Fruit fly (Drosophila melanogaster) whole organism, prepupa: ENCODE data around the gene Scm.

Source experiments
- CG10631 ChIP-seq: fragments of 200-800 bp; sonication (Bioruptor generic); optimal IDR thresholded peaks from 2 replicates; lab custom pipeline; 2016; ENCODE audit warnings: missing biosample characterization, missing genetic modification characterization
- CG10669 ChIP-seq: fragments of 200-800 bp; sonication (Bioruptor generic); optimal IDR thresholded peaks from 3 replicates; lab custom pipeline; 2018; ENCODE audit warnings: missing biosample characterization, mild to moderate bottlenecking, missing genetic modification characterization, moderate library complexity
- CG11294 ChIP-seq: fragments of 200-800 bp; sonication (Bioruptor generic); IDR thresholded peaks from 2 replicates; pipeline ENCODE4 v1.3.6; 2022; ENCODE audit warnings: missing biosample characterization, missing genetic modification characterization
- CG11902 ChIP-seq: fragments of 200-800 bp; sonication (Bioruptor generic); optimal IDR thresholded peaks from 3 replicates; lab custom pipeline; 2016; ENCODE audit warnings: missing biosample characterization, missing genetic modification characterization
- CG1621 ChIP-seq: fragments of 200-800 bp; sonication (Bioruptor generic); optimal IDR thresholded peaks from 3 replicates; lab custom pipeline; 2018; ENCODE audit warnings: missing biosample characterization, mild to moderate bottlenecking, missing genetic modification characterization
- CG16779 ChIP-seq: fragments of 200-800 bp; sonication (Bioruptor generic); optimal IDR thresholded peaks from 3 replicates; lab custom pipeline; 2017; ENCODE audit warnings: missing biosample characterization, mild to moderate bottlenecking, missing genetic modification characterization
- CG3032 ChIP-seq: fragments of 200-800 bp; optimal IDR thresholded peaks from 2 replicates; lab custom pipeline; 2019; ENCODE audit warnings: missing biosample characterization, mild to moderate bottlenecking, missing genetic modification characterization, moderate library complexity
- CG31627 ChIP-seq: fragments of 200-800 bp; sonication (Bioruptor generic); optimal IDR thresholded peaks from 3 replicates; lab custom pipeline; 2016; ENCODE audit warnings: missing biosample characterization, missing genetic modification characterization
- CG32006 ChIP-seq: fragments of 200-800 bp; sonication (Bioruptor generic); optimal IDR thresholded peaks from 3 replicates; lab custom pipeline; 2017; ENCODE audit warnings: missing biosample characterization, mild to moderate bottlenecking, missing genetic modification characterization
- CG34406 ChIP-seq: fragments of 200-800 bp; sonication (Bioruptor generic); optimal IDR thresholded peaks from 3 replicates; lab custom pipeline; 2016; ENCODE audit warnings: missing biosample characterization, missing genetic modification characterization
- CG3919 ChIP-seq: fragments of 200-800 bp; sonication (Bioruptor generic); optimal IDR thresholded peaks from 3 replicates; lab custom pipeline; 2016; ENCODE audit warnings: missing biosample characterization, missing genetic modification characterization
- CG6163 ChIP-seq: fragments of 200-800 bp; sonication (Bioruptor generic); IDR thresholded peaks from 3 replicates; pipeline ENCODE4 v1.3.6; 2022; ENCODE audit warnings: missing biosample characterization, missing genetic modification characterization
- CG6792 ChIP-seq: fragments of 200-800 bp; sonication (Bioruptor generic); optimal IDR thresholded peaks from 3 replicates; lab custom pipeline; 2016; ENCODE audit warnings: missing biosample characterization, missing genetic modification characterization
- CG6808 ChIP-seq: fragments of 200-800 bp; sonication (Bioruptor generic); optimal IDR thresholded peaks from 3 replicates; lab custom pipeline; 2017; ENCODE audit warnings: missing biosample characterization, missing genetic modification characterization, mild to moderate bottlenecking, moderate library complexity, missing genetic modification reagents
- CG7368 ChIP-seq: fragments of 200-800 bp; sonication (Bioruptor generic); optimal IDR thresholded peaks from 3 replicates; lab custom pipeline; 2016; ENCODE audit warnings: missing biosample characterization, missing genetic modification characterization
- CG8119 ChIP-seq: fragments of 200-800 bp; sonication (Bioruptor generic); IDR thresholded peaks from 3 replicates; pipeline ENCODE4 v1.3.6; 2022; ENCODE audit warnings: missing biosample characterization, missing genetic modification characterization
- CG8319 ChIP-seq: fragments of 200-800 bp; sonication (Bioruptor generic); optimal IDR thresholded peaks from 3 replicates; lab custom pipeline; 2016; ENCODE audit warnings: missing biosample characterization, missing genetic modification characterization
- CG8632 ChIP-seq: fragments of 200-800 bp; sonication (Bioruptor generic); optimal IDR thresholded peaks from 3 replicates; lab custom pipeline; 2016; ENCODE audit warnings: missing biosample characterization, missing genetic modification characterization
- CG9139 ChIP-seq: fragments of 200-800 bp; sonication (Bioruptor generic); optimal IDR thresholded peaks from 3 replicates; lab custom pipeline; 2017; ENCODE audit warnings: missing biosample characterization, mild to moderate bottlenecking, missing genetic modification characterization
- Eip78C ChIP-seq: fragments of 200-800 bp; sonication (Bioruptor generic); peaks from one replicate; lab custom pipeline; 2016; ENCODE audit warnings: missing biosample characterization, missing genetic modification characterization
- Ets21C ChIP-seq: fragments of 200-800 bp; sonication (Bioruptor generic); optimal IDR thresholded peaks from 3 replicates; lab custom pipeline; 2016; ENCODE audit warnings: missing biosample characterization, missing genetic modification characterization
- Ets96B ChIP-seq: fragments of 200-800 bp; optimal IDR thresholded peaks from 2 replicates; lab custom pipeline; 2019; ENCODE audit warnings: missing biosample characterization, mild to moderate bottlenecking, missing genetic modification characterization, moderate library complexity
- Gug ChIP-seq: fragments of 200-800 bp; sonication (Bioruptor generic); IDR thresholded peaks from 2 replicates; pipeline ENCODE4 v1.3.6; 2022; ENCODE audit warnings: missing biosample characterization, missing genetic modification characterization
- Hr38 ChIP-seq: sonication (Bioruptor generic); optimal IDR thresholded peaks from 2 replicates; lab custom pipeline; 2016; ENCODE audit warnings: missing biosample characterization, missing genetic modification characterization
- Hr39 ChIP-seq: fragments of 200-800 bp; sonication (Bioruptor generic); optimal IDR thresholded peaks from 2 replicates; lab custom pipeline; 2016; ENCODE audit warnings: missing biosample characterization, missing genetic modification characterization
- Hr4 ChIP-seq: fragments of 200-800 bp; sonication (Bioruptor generic); optimal IDR thresholded peaks from 3 replicates; lab custom pipeline; 2016; ENCODE audit warnings: missing biosample characterization, missing genetic modification characterization
- Lpt ChIP-seq: fragments of 200-800 bp; sonication (Bioruptor generic); optimal IDR thresholded peaks from 3 replicates; lab custom pipeline; 2016; ENCODE audit warnings: missing biosample characterization, missing genetic modification characterization
- OdsH ChIP-seq: fragments of 200-800 bp; sonication (Bioruptor generic); optimal IDR thresholded peaks from 3 replicates; lab custom pipeline; 2016; ENCODE audit warnings: missing biosample characterization, missing genetic modification characterization
- Sox102F ChIP-seq: fragments of 200-800 bp; sonication (Bioruptor generic); optimal IDR thresholded peaks from 2 replicates; lab custom pipeline; 2016; ENCODE audit warnings: missing biosample characterization, mild to moderate bottlenecking, missing genetic modification characterization
- Sox14 ChIP-seq: fragments of 200-800 bp; sonication (Bioruptor generic); optimal IDR thresholded peaks from 3 replicates; lab custom pipeline; 2016; ENCODE audit warnings: missing biosample characterization, missing genetic modification characterization
- Sox15 ChIP-seq: fragments of 200-800 bp; sonication (Bioruptor generic); optimal IDR thresholded peaks from 3 replicates; lab custom pipeline; 2016; ENCODE audit warnings: missing biosample characterization, missing genetic modification characterization
- achi ChIP-seq: fragments of 200-800 bp; sonication (Bioruptor generic); optimal IDR thresholded peaks from 3 replicates; lab custom pipeline; 2016; ENCODE audit warnings: missing biosample characterization, missing genetic modification characterization
- acj6 ChIP-seq: fragments of 200-800 bp; sonication (Bioruptor generic); optimal IDR thresholded peaks from 3 replicates; lab custom pipeline; 2016; ENCODE audit warnings: missing biosample characterization, missing genetic modification characterization
- cyc ChIP-seq: fragments of 200-800 bp; sonication (Bioruptor generic); optimal IDR thresholded peaks from 3 replicates; lab custom pipeline; 2016; ENCODE audit warnings: missing biosample characterization, missing genetic modification characterization
- dac ChIP-seq: fragments of 200-800 bp; sonication (Bioruptor generic); optimal IDR thresholded peaks from 2 replicates; lab custom pipeline; 2017; ENCODE audit warnings: missing biosample characterization, mild to moderate bottlenecking, missing genetic modification characterization
- eg ChIP-seq: fragments of 200-800 bp; sonication (Bioruptor generic); IDR thresholded peaks from 3 replicates; pipeline ENCODE4 v1.3.6; 2022; ENCODE audit warnings: missing biosample characterization, missing genetic modification characterization
- esn ChIP-seq: fragments of 200-800 bp; sonication (Bioruptor generic); optimal IDR thresholded peaks from 2 replicates; lab custom pipeline; 2016; ENCODE audit warnings: missing biosample characterization, mild to moderate bottlenecking, missing genetic modification characterization, moderate library complexity
- fd59A ChIP-seq: fragments of 200-800 bp; sonication (Bioruptor generic); optimal IDR thresholded peaks from 2 replicates; lab custom pipeline; 2017; ENCODE audit warnings: missing biosample characterization, mild to moderate bottlenecking, missing genetic modification characterization, missing genetic modification reagents
- fd85E ChIP-seq: fragments of 200-800 bp; sonication (Bioruptor generic); optimal IDR thresholded peaks from 3 replicates; lab custom pipeline; 2016; ENCODE audit warnings: missing biosample characterization, missing genetic modification characterization
- fkh ChIP-seq: fragments of 200-800 bp; sonication (Bioruptor generic); optimal IDR thresholded peaks from 3 replicates; lab custom pipeline; 2017; ENCODE audit warnings: missing biosample characterization, mild to moderate bottlenecking, missing genetic modification characterization, moderate library complexity
- lz ChIP-seq: fragments of 200-800 bp; sonication (Bioruptor generic); optimal IDR thresholded peaks from 3 replicates; lab custom pipeline; 2016; ENCODE audit warnings: missing biosample characterization, missing genetic modification characterization
- net ChIP-seq: fragments of 200-800 bp; sonication (Bioruptor generic); optimal IDR thresholded peaks from 3 replicates; lab custom pipeline; 2016; ENCODE audit warnings: missing biosample characterization, missing genetic modification characterization
- pdm3 ChIP-seq: fragments of 200-800 bp; sonication (Bioruptor generic); optimal IDR thresholded peaks from 3 replicates; lab custom pipeline; 2016; ENCODE audit warnings: missing biosample characterization, missing genetic modification characterization
- salr ChIP-seq, 2 experiments: fragments of 200-800 bp; sonication (Bioruptor generic); optimal IDR thresholded peaks; 3 replicates each; lab custom pipeline; 2016 to 2018; ENCODE audit warnings: missing biosample characterization in 2 of 2, missing genetic modification characterization in 2 of 2, mild to moderate bottlenecking in 1 of 2
- ss ChIP-seq, 2 experiments: fragments of 200-800 bp; sonication (Bioruptor generic); optimal IDR thresholded peaks; 2 replicates in 1 of 2; 3 replicates in 1 of 2; lab custom pipeline; 2017 to 2018; ENCODE audit warnings: mild to moderate bottlenecking in 2 of 2, missing biosample characterization in 2 of 2, missing genetic modification characterization in 2 of 2, moderate library complexity in 1 of 2
- svp ChIP-seq: fragments of 200-800 bp; sonication (Bioruptor generic); peaks from one replicate; lab custom pipeline; 2016; ENCODE audit warnings: missing biosample characterization, missing genetic modification characterization
- topi ChIP-seq: fragments of 200-800 bp; sonication (Bioruptor generic); optimal IDR thresholded peaks from 3 replicates; lab custom pipeline; 2016; ENCODE audit warnings: missing biosample characterization, missing genetic modification characterization
- vri ChIP-seq: fragments of 200-800 bp; sonication (Bioruptor generic); optimal IDR thresholded peaks from 3 replicates; lab custom pipeline; 2016; ENCODE audit warnings: missing biosample characterization, mild to moderate bottlenecking, missing genetic modification characterization

The Scm gene

DNA sequence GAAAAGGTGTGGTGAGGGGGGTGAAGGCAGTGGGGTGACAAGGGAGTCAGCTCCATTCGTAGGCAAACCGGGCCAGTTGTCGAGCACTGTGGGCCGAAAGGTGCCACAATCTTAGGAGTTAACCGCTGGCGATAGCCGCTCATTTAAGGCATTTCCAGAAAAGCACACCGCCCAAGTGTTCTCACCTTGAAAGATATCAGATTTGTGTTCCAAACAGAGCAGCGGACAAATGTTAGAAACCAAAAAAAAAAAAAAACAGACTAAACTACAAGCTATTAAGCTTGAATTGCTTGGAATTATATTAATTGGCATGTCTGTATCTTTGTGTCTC, 43.2 kb downstream of the Scm start (continued):
- no peak for TF ChIP-seq Hr39 (GFP tag; lab: Kevin White, UChicago)
- TF ChIP-seq Gug (GFP tag; lab: Robert Waterston, UW) = no peak
- TF ChIP-seq pdm3 (GFP tag; lab: Kevin White, UChicago) = no peak
- TF ChIP-seq CG11294 (GFP tag; lab: Robert Waterston, UW) = no peak; the same call in 1 of the 2 replicates
- peak; percentile 3 for TF ChIP-seq CG11902
- peak; percentile 27 for TF ChIP-seq CG6792 (GFP tag; lab: Kevin White, UChicago)
- peak; percentile 65 for TF ChIP-seq CG6808
- peak; percentile 16 for TF ChIP-seq CG10669 (GFP tag; lab: Kevin White, UChicago)
- no peak for TF ChIP-seq eg (GFP tag; lab: Robert Waterston, UW)
- TF ChIP-seq lz = no peak
- peak in 1 of 2 experiments; percentile 32 for TF ChIP-seq ss (GFP tag; optimal IDR thresholded peaks at IDR 0.05; lab: Kevin White, UChicago)
- TF ChIP-seq Ets21C (GFP tag; lab: Kevin White, UChicago) = no peak
- no peak for TF ChIP-seq CG34406 (GFP tag; lab: Kevin White, UChicago)
- TF ChIP-seq Sox102F (GFP tag; lab: Kevin White, UChicago) = no peak
- TF ChIP-seq CG10631 = peak; percentile 59
- TF ChIP-seq fd59A = peak; percentile 58
- peak; percentile 12 for TF ChIP-seq CG3032 (tag; lab: Kevin White, UChicago)
- peak; percentile 37 for TF ChIP-seq achi (GFP tag; lab: Kevin White, UChicago)
- TF ChIP-seq salr (GFP tag; optimal IDR thresholded peaks at IDR 0.05; lab: Kevin White, UChicago) = peak in 1 of 2 experiments; percentile 11

DNA sequence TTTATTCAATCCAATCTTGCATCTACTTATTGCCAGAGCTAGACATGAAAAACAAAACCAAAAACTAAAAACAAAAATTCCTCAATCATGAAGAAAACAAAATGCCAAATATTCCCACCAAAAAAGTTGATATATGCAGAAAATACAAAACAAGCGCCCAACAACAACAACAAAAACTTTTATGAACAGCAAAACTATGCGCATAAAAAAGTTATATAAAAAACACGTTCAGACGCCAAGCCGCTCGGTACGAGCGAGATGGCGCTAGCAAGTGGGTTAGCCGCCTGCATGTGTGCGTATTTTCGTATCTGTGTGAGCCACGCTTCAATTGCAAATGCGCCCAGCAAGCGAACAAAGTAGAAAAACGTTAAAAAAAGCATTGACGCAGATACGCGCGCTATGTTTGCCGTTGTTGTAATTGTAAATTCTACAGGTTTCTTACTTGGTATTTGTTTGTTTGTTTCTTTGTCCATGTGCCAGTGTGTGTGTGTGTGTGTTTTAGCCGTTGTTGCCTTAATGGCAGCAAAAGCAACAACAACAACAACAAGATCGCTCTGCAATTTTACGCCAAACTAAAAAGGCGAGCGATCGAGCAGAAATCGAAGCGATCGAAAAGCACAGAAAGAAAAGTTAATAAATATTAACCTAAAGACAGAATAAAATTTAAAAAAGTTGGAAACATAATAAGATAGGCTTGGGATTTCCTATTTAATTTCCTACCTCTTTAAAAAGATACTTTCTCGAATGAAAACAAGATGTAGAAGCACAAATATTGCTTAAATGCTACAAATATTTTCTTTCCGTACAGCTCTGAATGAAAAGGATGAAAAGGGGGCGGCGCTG, 43.8 kb downstream of the Scm start:
- peak; percentile 79 for TF ChIP-seq CG32006 (GFP tag; lab: Kevin White, UChicago)
- TF ChIP-seq lz = no peak
- TF ChIP-seq CG34406 (GFP tag; lab: Kevin White, UChicago) = peak; percentile 37
- no peak for TF ChIP-seq vri (GFP tag; lab: Kevin White, UChicago)
- peak; percentile 51 for TF ChIP-seq CG8632 (GFP tag; lab: Kevin White, UChicago)
- peak; percentile 57 for TF ChIP-seq CG7368 (GFP tag; lab: Kevin White, UChicago)
- TF ChIP-seq Eip78C (GFP tag; lab: Kevin White, UChicago) = peak; percentile 95
- peak; percentile 72 for TF ChIP-seq OdsH (GFP tag; lab: Kevin White, UChicago)
- peak; percentile 90 for TF ChIP-seq CG3032 (tag; lab: Kevin White, UChicago)
- peak; percentile 48 for TF ChIP-seq CG6792 (GFP tag; lab: Kevin White, UChicago)
- no peak for TF ChIP-seq dac (GFP tag; lab: Kevin White, UChicago)
- no peak for TF ChIP-seq svp (GFP tag; lab: Kevin White, UChicago)
- peak; percentile 78 for TF ChIP-seq CG3919
- peak; percentile 40 for TF ChIP-seq CG1621 (tag; lab: Kevin White, UChicago)
- TF ChIP-seq Sox15 (GFP tag; lab: Kevin White, UChicago) = no peak
- TF ChIP-seq Hr4 = peak; percentile 76
- TF ChIP-seq CG31627 (GFP tag; lab: Kevin White, UChicago) = no peak
- TF ChIP-seq fd85E (GFP tag; lab: Kevin White, UChicago) = no peak
- peak; percentile 60 for TF ChIP-seq Lpt
- peak; percentile 69 for TF ChIP-seq achi (GFP tag; lab: Kevin White, UChicago)
- peak; percentile 70 for TF ChIP-seq Gug (GFP tag; lab: Robert Waterston, UW)
- peak; percentile 65 for TF ChIP-seq fd59A
- TF ChIP-seq CG10631 = peak; percentile 80
- TF ChIP-seq pdm3 (GFP tag; lab: Kevin White, UChicago) = peak; percentile 66
- peak; percentile 45 for TF ChIP-seq acj6 (GFP tag; lab: Kevin White, UChicago)
- peak; percentile 88 for TF ChIP-seq Ets96B (tag; lab: Kevin White, UChicago)
- peak; percentile 85 for TF ChIP-seq CG8119 (GFP tag; lab: Robert Waterston, UW)
- TF ChIP-seq Hr38 (GFP tag; lab: Kevin White, UChicago) = no peak
- TF ChIP-seq Sox102F (GFP tag; lab: Kevin White, UChicago) = no peak
- peak; percentile 78 for TF ChIP-seq net
- TF ChIP-seq topi (GFP tag; lab: Kevin White, UChicago) = peak; percentile 4
- peak; percentile 29 for TF ChIP-seq CG9139 (GFP tag; lab: Kevin White, UChicago)
- peak; percentile 92 for TF ChIP-seq CG6163
- TF ChIP-seq fkh (GFP tag; lab: Kevin White, UChicago) = peak; percentile 39
- TF ChIP-seq CG16779 (tag; lab: Kevin White, UChicago) = peak; percentile 48
- peak; percentile 9 for TF ChIP-seq esn (GFP tag; lab: Kevin White, UChicago)
- no peak for TF ChIP-seq cyc
- TF ChIP-seq Sox14 (GFP tag; lab: Kevin White, UChicago) = peak; percentile 60
- TF ChIP-seq CG8319 (GFP tag; lab: Kevin White, UChicago) = peak; percentile 11
